Fruit fly (Drosophila melanogaster): Measurements from ENCODE around the gene CG42814.

CG42814 gene

DNA sequence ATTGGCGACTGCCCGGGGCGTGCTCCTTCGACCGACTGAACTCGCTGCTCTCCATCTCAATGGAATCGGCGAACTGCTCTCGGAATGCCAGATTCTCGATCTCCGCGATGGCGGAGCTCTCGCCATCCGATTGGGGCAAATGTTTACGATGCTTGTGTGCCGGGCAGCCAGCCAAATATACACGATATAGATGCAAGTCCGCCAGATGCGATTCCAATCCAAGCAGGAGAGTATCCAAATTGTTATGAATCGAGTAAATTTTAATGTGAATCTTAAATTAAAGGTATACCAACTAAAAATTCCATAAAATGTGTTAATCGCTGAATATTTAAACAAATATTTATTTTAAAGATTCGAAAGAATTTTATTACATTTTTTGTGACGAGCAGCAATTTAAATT lies 18.6 kb upstream of the CG42814 start, which contains the start of gene CG5984:
Gene CG5984 (minus strand): TSS at position 101 of the 400 bp plus-strand sequence.
- TF ChIP-seq CG17806 (tag; optimal IDR thresholded peaks at IDR 0.05) = no peak

DNA sequence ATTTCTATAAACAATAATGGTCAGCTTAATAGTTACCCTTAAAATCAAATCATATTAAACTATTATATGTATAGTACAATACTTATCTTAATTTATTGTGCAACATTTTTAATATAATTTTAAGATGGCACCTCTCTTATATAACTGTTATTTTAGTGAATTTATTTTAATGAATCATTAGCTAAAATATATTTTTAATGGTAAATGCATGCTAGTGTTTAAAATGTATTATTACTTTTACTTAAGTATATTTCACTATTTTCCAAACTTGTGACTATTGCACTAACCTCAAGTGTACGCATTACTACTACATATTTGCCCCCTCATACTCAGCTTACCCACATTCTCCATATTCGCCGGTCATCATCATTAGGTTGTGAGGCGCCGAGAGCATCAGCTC lies 17.0 kb upstream of the CG42814 start:
- TF ChIP-seq gl (tag; optimal IDR thresholded peaks at IDR 0.05) = no peak
- TF ChIP-seq Pif1A (GFP tag; optimal IDR thresholded peaks at IDR 0.05) = peak; percentile 5
- TF ChIP-seq Snoo (tag; optimal IDR thresholded peaks at IDR 0.05) = no peak
- peak; percentile 81 for TF ChIP-seq CG8301 (tag; optimal IDR thresholded peaks at IDR 0.05)
- no peak for TF ChIP-seq EcR (GFP tag; optimal IDR thresholded peaks at IDR 0.05)
- peak; percentile 68 for TF ChIP-seq CG34367 (tag; optimal IDR thresholded peaks at IDR 0.05)
- no peak for TF ChIP-seq Pif1B (GFP tag; optimal IDR thresholded peaks at IDR 0.05)
- TF ChIP-seq CG12605 (GFP tag; IDR thresholded peaks at IDR 0.05) = peak; percentile 64
- peak; percentile 80 for TF ChIP-seq CG15710 (tag; optimal IDR thresholded peaks at IDR 0.05)
- TF ChIP-seq CG9948 (tag; optimal IDR thresholded peaks at IDR 0.05) = peak; percentile 83
- TF ChIP-seq CG10348 (GFP tag; IDR thresholded peaks at IDR 0.05) = no peak
- peak; percentile 48; the same call in 1 of the 3 replicates for TF ChIP-seq CG4496 (GFP tag; IDR thresholded peaks at IDR 0.05)
- peak; percentile 87 for TF ChIP-seq CG8159 (tag; optimal IDR thresholded peaks at IDR 0.05)
- peak; percentile 10 for TF ChIP-seq CG13204 (GFP tag; optimal IDR thresholded peaks at IDR 0.05)
- peak; percentile 49 for TF ChIP-seq CG32121 (GFP tag; IDR thresholded peaks at IDR 0.05)
- TF ChIP-seq CG17806 (tag; optimal IDR thresholded peaks at IDR 0.05) = peak; percentile 69

DNA sequence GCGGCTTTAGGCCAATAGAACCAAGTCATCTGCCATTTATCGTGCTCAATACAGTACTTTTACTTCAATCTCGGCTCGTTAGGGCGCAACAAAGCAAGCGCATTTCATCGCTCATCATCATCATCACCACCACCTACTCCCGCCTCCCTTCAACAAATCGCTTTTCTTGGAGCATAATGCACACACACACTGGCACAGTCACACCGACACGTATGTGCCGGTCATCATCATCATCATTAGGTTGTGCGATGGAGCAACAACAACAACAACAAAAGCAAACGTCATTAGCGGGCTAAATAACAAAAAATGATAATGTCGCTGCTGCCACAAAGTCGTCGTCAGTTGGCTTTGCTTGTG lies 16.1 kb upstream of the CG42814 start:
- no peak for TF ChIP-seq rn (GFP tag; IDR thresholded peaks at IDR 0.05)
- TF ChIP-seq CG17806 (tag; optimal IDR thresholded peaks at IDR 0.05) = no peak
- TF ChIP-seq CG32121 (GFP tag; IDR thresholded peaks at IDR 0.05) = 0 out of 2 replicates have a peak, but pooled peaks have one; percentile 25

DNA sequence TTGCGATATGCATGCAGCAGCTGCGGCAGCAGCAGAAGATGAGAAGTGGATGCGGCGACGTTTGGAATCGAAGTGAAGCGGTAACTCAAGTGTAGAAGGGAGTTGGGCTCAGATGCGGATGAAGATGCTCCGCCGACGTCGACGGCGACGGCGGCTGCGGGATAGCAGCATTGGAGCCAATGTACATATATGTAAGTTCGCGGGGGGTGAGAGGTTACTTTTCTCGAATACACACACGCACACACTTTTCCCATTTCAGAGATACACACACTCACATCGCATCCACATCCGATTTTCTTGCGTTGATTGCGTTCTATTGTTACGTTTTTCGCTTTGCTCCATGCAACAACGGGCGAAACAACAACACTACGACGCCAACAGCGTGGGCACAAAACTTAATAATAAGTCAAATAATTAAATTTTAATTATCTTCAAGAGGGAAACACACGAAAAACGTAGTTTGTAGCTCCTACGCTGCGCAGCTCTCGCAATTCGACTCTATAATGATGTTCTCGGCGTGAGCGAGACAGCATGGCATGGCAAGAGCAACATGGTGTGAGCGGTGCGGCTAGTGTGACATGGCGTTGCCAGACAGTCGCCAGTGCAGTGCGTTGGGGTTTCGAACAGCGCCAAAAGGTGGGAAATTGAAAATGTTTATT lies 15.6 kb upstream of the CG42814 start, which contains the start of gene CG18766:
Gene CG18766 (minus strand): TSS at position 508 of the 659 bp plus-strand sequence.
- no peak for TF ChIP-seq CG8159 (tag; optimal IDR thresholded peaks at IDR 0.05)
- no peak for TF ChIP-seq CG15710 (tag; optimal IDR thresholded peaks at IDR 0.05)
- no peak for TF ChIP-seq CG8301 (tag; optimal IDR thresholded peaks at IDR 0.05)
- TF ChIP-seq rn (GFP tag; IDR thresholded peaks at IDR 0.05) = no peak
- TF ChIP-seq CG17806 (tag; optimal IDR thresholded peaks at IDR 0.05) = no peak
- TF ChIP-seq CG13204 (GFP tag; optimal IDR thresholded peaks at IDR 0.05) = peak; percentile 82
- TF ChIP-seq Pif1A (GFP tag; optimal IDR thresholded peaks at IDR 0.05) = no peak
- TF ChIP-seq CG32121 (GFP tag; IDR thresholded peaks at IDR 0.05) = no peak
- 0 out of 3 replicates have a peak, but pooled peaks have one; percentile 17 for TF ChIP-seq fd96Ca (GFP tag; IDR thresholded peaks at IDR 0.05)
- TF ChIP-seq Snoo (tag; optimal IDR thresholded peaks at IDR 0.05) = peak; percentile 26
- peak; percentile 24; the same call in 1 of the 2 replicates for TF ChIP-seq Ets98B (GFP tag; IDR thresholded peaks at IDR 0.05)
- TF ChIP-seq gl (tag; optimal IDR thresholded peaks at IDR 0.05) = peak; percentile 26
- TF ChIP-seq Pif1B (GFP tag; optimal IDR thresholded peaks at IDR 0.05) = peak; percentile 41
- no peak for TF ChIP-seq D1 (tag; optimal IDR thresholded peaks at IDR 0.05)
- TF ChIP-seq EcR (GFP tag; optimal IDR thresholded peaks at IDR 0.05) = peak; percentile 54
- no peak for TF ChIP-seq CG9948 (tag; optimal IDR thresholded peaks at IDR 0.05)

DNA sequence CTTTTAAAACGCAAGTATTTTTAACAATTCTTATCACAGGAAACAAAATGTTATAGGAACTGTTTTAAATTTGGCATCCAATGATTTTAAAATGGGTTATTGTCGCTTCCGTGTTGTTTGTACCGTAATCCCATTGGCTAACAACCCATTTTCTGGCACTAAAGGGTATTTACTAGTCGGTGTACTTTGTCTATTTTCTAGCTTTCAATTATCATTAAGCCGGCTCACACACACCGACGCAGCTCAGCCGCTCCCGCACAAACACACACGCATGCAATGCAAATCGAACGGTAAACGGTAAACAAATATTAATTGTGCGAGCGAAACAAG lies 15.1 kb upstream of the CG42814 start:
- TF ChIP-seq CG9948 (tag; optimal IDR thresholded peaks at IDR 0.05) (no peak), CG8301 (tag; optimal IDR thresholded peaks at IDR 0.05) (no peak), rn (GFP tag; IDR thresholded peaks at IDR 0.05) (no peak), Ets98B (GFP tag; IDR thresholded peaks at IDR 0.05) (no peak), CG14655 (GFP tag; optimal IDR thresholded peaks at IDR 0.05) (no peak), CG8159 (tag; optimal IDR thresholded peaks at IDR 0.05) (no peak), EcR (GFP tag; optimal IDR thresholded peaks at IDR 0.05) (no peak), CG13204 (GFP tag; optimal IDR thresholded peaks at IDR 0.05) (no peak), gl (tag; optimal IDR thresholded peaks at IDR 0.05) (no peak), CG10348 (GFP tag; IDR thresholded peaks at IDR 0.05) (no peak), D1 (tag; optimal IDR thresholded peaks at IDR 0.05) (no peak), CG32121 (GFP tag; IDR thresholded peaks at IDR 0.05) (no peak), CG12605 (GFP tag; IDR thresholded peaks at IDR 0.05) (no peak), CG4496 (GFP tag; IDR thresholded peaks at IDR 0.05) (no peak)

DNA sequence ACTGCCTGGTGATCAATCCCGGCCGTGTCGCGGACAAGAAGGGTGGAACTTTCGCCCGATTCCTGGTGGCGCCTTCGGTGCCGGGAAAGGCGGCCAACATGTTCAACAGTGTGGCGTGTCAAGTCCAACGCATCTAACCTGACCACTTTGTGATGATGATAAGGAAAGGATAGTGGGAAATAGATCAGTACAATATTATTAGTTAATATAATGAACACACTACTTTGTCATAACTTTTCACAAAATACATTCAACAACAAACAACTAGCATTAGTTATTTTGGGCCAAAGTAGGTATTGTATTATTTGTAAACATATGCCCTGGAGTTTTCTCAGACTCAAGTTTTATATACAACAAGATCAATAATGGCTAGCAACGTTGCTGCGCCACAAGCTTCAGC lies 11.7 kb upstream of the CG42814 start, which contains the start of gene CG17991:
Gene CG17991 (plus strand): TSS at position 301 of the 400 bp plus-strand sequence.
- no peak for TF ChIP-seq rn (GFP tag; IDR thresholded peaks at IDR 0.05)
- no peak for TF ChIP-seq CG13204 (GFP tag; optimal IDR thresholded peaks at IDR 0.05)
- no peak for TF ChIP-seq CG12605 (GFP tag; IDR thresholded peaks at IDR 0.05)
- no peak for TF ChIP-seq CG8159 (tag; optimal IDR thresholded peaks at IDR 0.05)
- TF ChIP-seq D1 (tag; optimal IDR thresholded peaks at IDR 0.05) = no peak
- no peak for TF ChIP-seq Ets98B (GFP tag; IDR thresholded peaks at IDR 0.05)
- TF ChIP-seq CG34367 (tag; optimal IDR thresholded peaks at IDR 0.05) = no peak
- no peak for TF ChIP-seq CG8301 (tag; optimal IDR thresholded peaks at IDR 0.05)
- TF ChIP-seq gl (tag; optimal IDR thresholded peaks at IDR 0.05) = no peak
- TF ChIP-seq Snoo (tag; optimal IDR thresholded peaks at IDR 0.05) = no peak
- no peak for TF ChIP-seq CG10348 (GFP tag; IDR thresholded peaks at IDR 0.05)
- TF ChIP-seq CG32121 (GFP tag; IDR thresholded peaks at IDR 0.05) = no peak

Measured in whole organism, pupa.